Fruit fly (Drosophila melanogaster) whole organism, embryonic: ENCODE measurements around the gene mRpL16.

Source experiments
- Adf1 ChIP-seq: fragments of 200-800 bp; sonication (Bioruptor generic); IDR thresholded peaks from 2 replicates; pipeline ENCODE4 v1.3.6; 2022; ENCODE audit warnings: missing biosample characterization, missing genetic modification characterization
- Aef1 ChIP-seq: fragments of 200-800 bp; sonication (Bioruptor generic); IDR thresholded peaks from 3 replicates; pipeline ENCODE4 v1.3.6; 2022; ENCODE audit warnings: missing biosample characterization, missing genetic modification characterization
- CG1233 ChIP-seq: fragments of 200-800 bp; sonication (Bioruptor generic); optimal IDR thresholded peaks from 4 replicates; lab custom pipeline; 2018; ENCODE audit warnings: missing biosample characterization, mild to moderate bottlenecking, missing genetic modification characterization
- CG15514 ChIP-seq: fragments of 200-800 bp; sonication (Bioruptor generic); optimal IDR thresholded peaks from 3 replicates; lab custom pipeline; 2017; ENCODE audit warnings: missing biosample characterization, missing genetic modification characterization, mild to moderate bottlenecking, moderate library complexity, missing genetic modification reagents
- CG15696 ChIP-seq: fragments of 200-800 bp; sonication (Bioruptor generic); optimal IDR thresholded peaks from 2 replicates; lab custom pipeline; 2019; ENCODE audit warnings: missing biosample characterization, mild to moderate bottlenecking, missing genetic modification characterization, moderate library complexity
- CG1832 ChIP-seq: fragments of 200-800 bp; sonication (Bioruptor generic); optimal IDR thresholded peaks from 2 replicates; lab custom pipeline; 2017; ENCODE audit warnings: missing biosample characterization, mild to moderate bottlenecking, missing genetic modification characterization, inconsistent platforms
- CG2875 ChIP-seq: fragments of 200-800 bp; sonication (Bioruptor generic); optimal IDR thresholded peaks from 2 replicates; lab custom pipeline; 2017; ENCODE audit warnings: missing biosample characterization, mild to moderate bottlenecking, missing genetic modification characterization, missing genetic modification reagents
- CG31441 ChIP-seq: fragments of 200-800 bp; sonication (Bioruptor generic); IDR thresholded peaks from 2 replicates; pipeline ENCODE4 v1.3.6; 2022; ENCODE audit warnings: missing biosample characterization, missing genetic modification characterization
- CG33213 ChIP-seq: fragments of 200-800 bp; sonication (Bioruptor generic); optimal IDR thresholded peaks from 3 replicates; lab custom pipeline; 2016; ENCODE audit warnings: missing biosample characterization, missing genetic modification characterization
- CG34376 ChIP-seq: fragments of 200-800 bp; sonication (Bioruptor generic); optimal IDR thresholded peaks from 2 replicates; lab custom pipeline; 2018; ENCODE audit warnings: missing biosample characterization, mild to moderate bottlenecking, missing genetic modification characterization
- CG3838 ChIP-seq: fragments of 200-800 bp; sonication (Bioruptor generic); optimal IDR thresholded peaks from 3 replicates; lab custom pipeline; 2016; ENCODE audit warnings: missing biosample characterization, missing genetic modification characterization
- CG43689 ChIP-seq: fragments of 200-800 bp; sonication (Bioruptor generic); IDR thresholded peaks from 2 replicates; pipeline ENCODE4 v1.3.6; 2022; ENCODE audit warnings: missing biosample characterization, missing genetic modification characterization
- CG4424 ChIP-seq: fragments of 200-800 bp; sonication (Bioruptor generic); optimal IDR thresholded peaks from 3 replicates; lab custom pipeline; 2016; ENCODE audit warnings: missing biosample characterization, missing genetic modification characterization
- CG4617 ChIP-seq: fragments of 200-800 bp; sonication (Bioruptor generic); optimal IDR thresholded peaks from 3 replicates; lab custom pipeline; 2016; ENCODE audit warnings: missing biosample characterization, missing genetic modification characterization, borderline replicate concordance
- CG7271 ChIP-seq: fragments of 200-800 bp; sonication (Bioruptor generic); optimal IDR thresholded peaks from 2 replicates; lab custom pipeline; 2018; ENCODE audit warnings: missing biosample characterization, mild to moderate bottlenecking, missing genetic modification characterization, moderate library complexity
- CG9437 ChIP-seq: fragments of 200-800 bp; sonication (Bioruptor generic); optimal IDR thresholded peaks from 2 replicates; lab custom pipeline; 2018; ENCODE audit warnings: missing biosample characterization, mild to moderate bottlenecking, missing genetic modification characterization
- CG9876 ChIP-seq: fragments of 200-800 bp; sonication (Bioruptor generic); optimal IDR thresholded peaks from 2 replicates; lab custom pipeline; 2016; ENCODE audit warnings: missing biosample characterization, missing genetic modification characterization
- Eip74EF ChIP-seq, 2 experiments: fragments of 200-800 bp in 1 of 2; fragments of >200 bp in 1 of 2; sonication (Bioruptor generic) in 1 of 2; optimal IDR thresholded peaks; 2 replicates each; lab custom pipeline; 2017 to 2019; ENCODE audit warnings: missing biosample characterization in 2 of 2, missing genetic modification characterization in 2 of 2, mild to moderate bottlenecking in 1 of 2, moderate library complexity in 1 of 2
- Fer3 ChIP-seq: fragments of 200-800 bp; sonication (Bioruptor generic); optimal IDR thresholded peaks from 2 replicates; lab custom pipeline; 2018; ENCODE audit warnings: missing biosample characterization, mild to moderate bottlenecking, missing genetic modification characterization, moderate library complexity
- Lim3 ChIP-seq: fragments of 200-800 bp; sonication (Bioruptor generic); IDR thresholded peaks from 2 replicates; pipeline ENCODE4 v1.3.6; 2022; ENCODE audit warnings: missing biosample characterization, missing genetic modification characterization
- MTF-1 ChIP-seq: fragments of 200-800 bp; sonication (Bioruptor generic); optimal IDR thresholded peaks from 2 replicates; lab custom pipeline; 2018; ENCODE audit warnings: missing biosample characterization, mild to moderate bottlenecking, missing genetic modification characterization, borderline replicate concordance
- NC2α ChIP-seq: fragments of 200-800 bp; sonication (Bioruptor generic); optimal IDR thresholded peaks from 2 replicates; lab custom pipeline; 2016; ENCODE audit warnings: missing biosample characterization, missing genetic modification characterization
- NFAT ChIP-seq: fragments of 200-800 bp; sonication (Bioruptor generic); IDR thresholded peaks from 2 replicates; pipeline ENCODE4 v1.3.6; 2022; ENCODE audit warnings: missing biosample characterization, missing genetic modification characterization
- Oli ChIP-seq: fragments of 200-800 bp; sonication (Bioruptor generic); optimal IDR thresholded peaks from 2 replicates; lab custom pipeline; 2018; ENCODE audit warnings: missing biosample characterization, mild to moderate bottlenecking, missing genetic modification characterization, moderate library complexity
- Sox100B ChIP-seq: fragments of 200-800 bp; sonication (Bioruptor generic); optimal IDR thresholded peaks from 3 replicates; lab custom pipeline; 2018; ENCODE audit warnings: missing biosample characterization, mild to moderate bottlenecking, missing genetic modification characterization
- Vsx1 ChIP-seq: fragments of 200-800 bp; sonication (Bioruptor generic); optimal IDR thresholded peaks from 2 replicates; lab custom pipeline; 2017; ENCODE audit warnings: missing biosample characterization, mild to moderate bottlenecking, missing genetic modification characterization, missing genetic modification reagents
- Xrp1 ChIP-seq: fragments of 200-800 bp; sonication (Bioruptor generic); IDR thresholded peaks from 2 replicates; pipeline ENCODE4 v1.3.6; 2022; ENCODE audit warnings: missing biosample characterization, missing genetic modification characterization
- abd-A ChIP-seq: fragments of 200-800 bp; sonication (Bioruptor generic); optimal IDR thresholded peaks from 3 replicates; lab custom pipeline; 2019; ENCODE audit warnings: missing biosample characterization, mild to moderate bottlenecking, missing genetic modification characterization, moderate library complexity
- aop ChIP-seq: fragments of 200-800 bp; sonication (Bioruptor generic); IDR thresholded peaks from 2 replicates; pipeline ENCODE4 v1.3.6; 2022; ENCODE audit warnings: missing biosample characterization, missing genetic modification characterization
- cato ChIP-seq: fragments of 200-800 bp; sonication (Bioruptor generic); optimal IDR thresholded peaks from 2 replicates; lab custom pipeline; 2016; ENCODE audit warnings: missing biosample characterization, missing genetic modification characterization, borderline replicate concordance
- crol ChIP-seq: fragments of 200-800 bp; sonication (Bioruptor generic); IDR thresholded peaks from 2 replicates; pipeline ENCODE4 v1.3.6; 2022; ENCODE audit warnings: missing biosample characterization, missing genetic modification characterization
- dimm ChIP-seq: fragments of 200-800 bp; sonication (Bioruptor generic); IDR thresholded peaks from 2 replicates; pipeline ENCODE4 v1.3.6; 2022; ENCODE audit warnings: missing biosample characterization, missing genetic modification characterization
- disco-r ChIP-seq: fragments of 200-800 bp; sonication (Bioruptor generic); optimal IDR thresholded peaks from 2 replicates; lab custom pipeline; 2016; ENCODE audit warnings: missing biosample characterization, missing genetic modification characterization
- dmrt11E ChIP-seq: fragments of 200-800 bp; sonication (Bioruptor generic); optimal IDR thresholded peaks from 3 replicates; lab custom pipeline; 2018; ENCODE audit warnings: missing biosample characterization, mild to moderate bottlenecking, missing genetic modification characterization, moderate library complexity
- dysf ChIP-seq: fragments of 200-800 bp; sonication (Bioruptor generic); IDR thresholded peaks from 3 replicates; pipeline ENCODE4 v1.3.6; 2022; ENCODE audit warnings: missing biosample characterization, missing genetic modification characterization
- emc ChIP-seq: fragments of 200-800 bp; sonication (Bioruptor generic); optimal IDR thresholded peaks from 2 replicates; lab custom pipeline; 2016; ENCODE audit warnings: missing biosample characterization, missing genetic modification characterization
- eve ChIP-seq, 2 experiments: fragments of >200 bp; optimal IDR thresholded peaks; 2 replicates each; lab custom pipeline; 2017; ENCODE audit warnings: missing biosample characterization in 2 of 2, missing genetic modification characterization in 2 of 2
- eyg ChIP-seq: fragments of 200-800 bp; sonication (Bioruptor generic); optimal IDR thresholded peaks from 3 replicates; lab custom pipeline; 2016; ENCODE audit warnings: missing biosample characterization, missing genetic modification characterization
- gem ChIP-seq: fragments of 200-800 bp; sonication (Bioruptor generic); optimal IDR thresholded peaks from 2 replicates; lab custom pipeline; 2019; ENCODE audit warnings: missing biosample characterization, mild to moderate bottlenecking, missing genetic modification characterization, moderate library complexity
- grn ChIP-seq: fragments of 200-800 bp; sonication (Bioruptor generic); optimal IDR thresholded peaks from 3 replicates; lab custom pipeline; 2017; ENCODE audit warnings: missing biosample characterization, missing genetic modification characterization
- jumu ChIP-seq: fragments of 200-800 bp; sonication (Bioruptor generic); optimal IDR thresholded peaks from 3 replicates; lab custom pipeline; 2016; ENCODE audit warnings: missing biosample characterization, missing genetic modification characterization
- klu ChIP-seq: fragments of 200-800 bp; sonication (Bioruptor generic); IDR thresholded peaks from 2 replicates; pipeline ENCODE4 v1.3.6; 2022; ENCODE audit warnings: missing biosample characterization, missing genetic modification characterization
- mirr ChIP-seq: fragments of 200-800 bp; sonication (Bioruptor generic); optimal IDR thresholded peaks from 3 replicates; lab custom pipeline; 2018; ENCODE audit warnings: missing biosample characterization, mild to moderate bottlenecking, missing genetic modification characterization
- nerfin-2 ChIP-seq: fragments of 200-800 bp; sonication (Bioruptor generic); IDR thresholded peaks from 2 replicates; pipeline ENCODE4 v1.3.6; 2022; ENCODE audit warnings: missing biosample characterization, missing genetic modification characterization; ENCODE audit not compliant: partially characterized antibody
- prd ChIP-seq, 3 experiments: fragments of >200 bp in 2 of 3; fragments of 200-800 bp in 1 of 3; sonication (Bioruptor generic) in 1 of 3; optimal IDR thresholded peaks in 2 of 3; IDR thresholded peaks in 1 of 3; 2 replicates in 2 of 3; 3 replicates in 1 of 3; pipeline versions ENCODE4 v1.3.6 to Lab custom; 2017 to 2022; ENCODE audit warnings: missing biosample characterization in 1 of 3, missing genetic modification characterization in 1 of 3
- ranshi ChIP-seq: fragments of 200-800 bp; sonication (Bioruptor generic); IDR thresholded peaks from 2 replicates; pipeline ENCODE4 v1.3.6; 2022; ENCODE audit warnings: missing biosample characterization, missing genetic modification characterization
- sna ChIP-seq: fragments of 200-800 bp; sonication (Bioruptor generic); IDR thresholded peaks from 2 replicates; pipeline ENCODE4 v1.3.6; 2022; ENCODE audit warnings: missing biosample characterization, missing genetic modification characterization; ENCODE audit not compliant: partially characterized antibody
- tgo ChIP-seq: fragments of 200-800 bp; sonication (Bioruptor generic); IDR thresholded peaks from 3 replicates; pipeline ENCODE4 v1.3.6; 2022; ENCODE audit warnings: missing biosample characterization, missing genetic modification characterization
- tio ChIP-seq: fragments of 200-800 bp; sonication (Bioruptor generic); optimal IDR thresholded peaks from 2 replicates; lab custom pipeline; 2017; ENCODE audit warnings: missing biosample characterization, missing genetic modification characterization, inconsistent platforms

The mRpL16 gene

dm6 chrX:1880139-1880556, 9.9 kb upstream of the mRpL16 start, which contains the start of gene Coa8 (continued):
- no peak for TF ChIP-seq CG2875 (GFP tag; lab: Kevin White, UChicago)
- 0 out of 2 replicates have a peak, but pooled peaks have one; percentile 4 for TF ChIP-seq CG31441 (GFP tag; lab: Robert Waterston, UW)
- no peak for TF ChIP-seq gem (tag; lab: Kevin White, UChicago)
- TF ChIP-seq CG15514 (GFP tag; lab: Kevin White, UChicago): peak; percentile 53
- TF ChIP-seq crol (GFP tag; lab: Robert Waterston, UW): no peak
- TF ChIP-seq Fer3 (tag; lab: Kevin White, UChicago): peak; percentile 24
- TF ChIP-seq MTF-1 (GFP tag; lab: Kevin White, UChicago): no peak
- no peak for TF ChIP-seq NC2α (GFP tag; lab: Kevin White, UChicago)
- no peak for TF ChIP-seq prd (optimal IDR thresholded peaks at IDR 0.05; lab: Kevin White, UChicago)
- peak; percentile 61 for TF ChIP-seq prd (GFP tag; IDR thresholded peaks at IDR 0.05; lab: Robert Waterston, UW)
- TF ChIP-seq tgo (GFP tag; lab: Robert Waterston, UW): peak; percentile 27; the same call in 1 of the 3 replicates
- no peak for TF ChIP-seq CG1233 (GFP tag; lab: Kevin White, UChicago)
- TF ChIP-seq eve (GFP tag; optimal IDR thresholded peaks at IDR 0.05; lab: Kevin White, UChicago): no peak
- no peak for TF ChIP-seq eyg (GFP tag; lab: Kevin White, UChicago)
- no peak for TF ChIP-seq Lim3 (GFP tag; lab: Robert Waterston, UW)
- TF ChIP-seq Eip74EF (GFP tag; optimal IDR thresholded peaks at IDR 0.05; lab: Kevin White, UChicago): no peak
- TF ChIP-seq aop (GFP tag; lab: Robert Waterston, UW): no peak
- TF ChIP-seq CG43689 (GFP tag; lab: Robert Waterston, UW): no peak
- TF ChIP-seq dimm (GFP tag; lab: Robert Waterston, UW): no peak
- peak; percentile 31; the same call in 1 of the 2 replicates for TF ChIP-seq NFAT (GFP tag; lab: Robert Waterston, UW)
- peak; percentile 17 for TF ChIP-seq Oli (tag; lab: Kevin White, UChicago)
- peak; percentile 63; the same call in 2 of the 3 replicates for TF ChIP-seq dysf (GFP tag; lab: Robert Waterston, UW)
- no peak for TF ChIP-seq nerfin-2 (GFP tag; lab: Robert Waterston, UW)
- peak; percentile 17 for TF ChIP-seq jumu (GFP tag; lab: Kevin White, UChicago)
- peak; percentile 45 for TF ChIP-seq CG4617
- TF ChIP-seq Aef1 (GFP tag; lab: Robert Waterston, UW): peak; percentile 26; the same call in 2 of the 3 replicates
- peak; percentile 29 for TF ChIP-seq CG15696 (tag; lab: Kevin White, UChicago)
- TF ChIP-seq cato (GFP tag; lab: Kevin White, UChicago): no peak
- TF ChIP-seq Vsx1 (GFP tag; lab: Kevin White, UChicago): no peak
- TF ChIP-seq CG3838 (GFP tag; lab: Kevin White, UChicago): no peak
- TF ChIP-seq mirr (GFP tag; lab: Kevin White, UChicago): peak; percentile 32
- TF ChIP-seq CG9437 (GFP tag; lab: Kevin White, UChicago): peak; percentile 11
- no peak for TF ChIP-seq disco-r (GFP tag; lab: Kevin White, UChicago)
- TF ChIP-seq klu (GFP tag; lab: Robert Waterston, UW): peak; percentile 29; the same call in 1 of the 2 replicates
- TF ChIP-seq abd-A: no peak
- TF ChIP-seq grn (GFP tag; lab: Kevin White, UChicago): no peak
- TF ChIP-seq Sox100B (GFP tag; lab: Kevin White, UChicago): no peak
- TF ChIP-seq dmrt11E (tag; lab: Kevin White, UChicago): peak; percentile 6
- peak; percentile 44 for TF ChIP-seq Xrp1 (GFP tag; lab: Robert Waterston, UW)
- peak; percentile 54; the same call in 1 of the 2 replicates for TF ChIP-seq ranshi (GFP tag; lab: Robert Waterston, UW)
- peak; percentile 30 for TF ChIP-seq CG34376 (GFP tag; lab: Kevin White, UChicago)
- peak; percentile 4 for TF ChIP-seq CG4424 (GFP tag; lab: Kevin White, UChicago)
- no peak for TF ChIP-seq tio (GFP tag; lab: Kevin White, UChicago)
- peak; percentile 17 for TF ChIP-seq CG9876 (GFP tag; lab: Kevin White, UChicago)
- TF ChIP-seq Adf1 (GFP tag; lab: Robert Waterston, UW): no peak
- no peak for TF ChIP-seq CG7271
- TF ChIP-seq emc: no peak
- TF ChIP-seq sna (GFP tag; lab: Robert Waterston, UW): peak; percentile 39; the same call in 1 of the 2 replicates
- TF ChIP-seq CG1832 (GFP tag; lab: Kevin White, UChicago): no peak
- TF ChIP-seq CG33213 (GFP tag; lab: Kevin White, UChicago): no peak
